Worm (Caenorhabditis elegans) whole organism, L1 larva: ENCODE measurements around the gene col-149.

Experiments
- nhr-237 ChIP-seq: fragments of 150-350 bp; optimal IDR thresholded peaks from 2 replicates; lab custom pipeline; 2014; ENCODE audit warnings: missing biosample characterization, missing genetic modification characterization
- pag-3 ChIP-seq: sonication (generic microtip); optimal IDR thresholded peaks from 2 replicates; lab custom pipeline; 2017; ENCODE audit warnings: missing genetic modification characterization, mild to moderate bottlenecking, missing compliant biosample characterization, antibody characterized with exemption, borderline replicate concordance; ENCODE audit not compliant: insufficient read depth
- tbx-2 ChIP-seq: sonication (generic microtip); optimal IDR thresholded peaks from 2 replicates; lab custom pipeline; 2016; ENCODE audit warnings: missing genetic modification characterization, missing compliant biosample characterization

- TF ChIP-seq nhr-237 (no peak), tbx-2 (no peak), pag-3 (tag; lab: Kevin White, UChicago) (no peak)
Observed at ce11 chrV:10249515-10249914, 43.2 kb downstream of the col-149 start.
